Fruit fly (Drosophila melanogaster): ENCODE results near the gene CG3330.
A peak's percentile ranks its signal among the peaks of the same experiment; 100 is the strongest.

Gene CG3330

DNA sequence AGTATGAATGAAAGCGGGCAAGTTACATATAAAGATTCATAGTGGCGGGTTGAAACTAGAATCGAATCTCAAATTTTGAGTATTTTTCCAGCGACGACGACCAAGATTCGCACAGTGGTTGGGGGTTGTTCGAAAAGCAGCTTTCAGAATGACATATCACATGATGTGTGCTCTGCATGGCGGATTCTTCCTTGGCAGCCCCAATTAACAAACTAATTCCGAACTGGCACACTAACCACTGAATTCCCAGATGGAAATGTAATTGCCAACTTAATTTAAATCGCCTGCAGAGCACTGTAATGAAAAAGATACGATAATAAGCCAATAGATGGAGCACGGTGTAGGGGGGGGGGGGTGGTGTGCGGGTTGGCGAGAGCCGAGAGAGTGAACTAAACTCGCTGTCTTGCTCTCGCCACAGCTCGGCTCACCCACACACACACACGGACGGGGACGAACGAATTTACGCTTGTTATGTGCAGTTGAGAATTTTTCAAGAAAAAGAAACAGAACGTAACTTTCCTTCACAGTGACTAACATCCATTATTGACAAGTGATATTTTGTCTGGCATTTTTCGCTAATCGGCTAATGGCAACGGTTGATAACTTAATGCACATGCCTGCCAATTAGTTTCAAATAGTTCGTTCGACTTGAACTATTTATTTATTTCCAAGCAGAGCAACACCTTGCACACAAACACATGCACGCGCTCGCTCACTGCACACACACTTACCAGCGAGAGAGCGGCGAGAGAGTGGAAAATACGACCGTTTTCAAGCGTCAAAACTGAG is 49.5 kb downstream of the CG3330 start (continued):
- TF ChIP-seq CG4328 (GFP tag; optimal IDR thresholded peaks at IDR 0.05): peak; percentile 68
- TF ChIP-seq CG7987 (GFP tag; optimal IDR thresholded peaks at IDR 0.05): peak; percentile 98
- peak; percentile 97 for TF ChIP-seq HLH3B (GFP tag; IDR thresholded peaks at IDR 0.05)
- TF ChIP-seq CG11247 (GFP tag; IDR thresholded peaks at IDR 0.05): peak; percentile 94
- TF ChIP-seq Hand (GFP tag; optimal IDR thresholded peaks at IDR 0.05): peak; percentile 95
- peak; percentile 89 for TF ChIP-seq Myb (GFP tag; optimal IDR thresholded peaks at IDR 0.05)
- TF ChIP-seq psq (GFP tag; optimal IDR thresholded peaks at IDR 0.05): peak; percentile 64
- peak; percentile 70 for TF ChIP-seq kah (GFP tag; optimal IDR thresholded peaks at IDR 0.05)
- peak; percentile 78 for TF ChIP-seq CG10462 (GFP tag; optimal IDR thresholded peaks at IDR 0.05)
- peak; percentile 97 for TF ChIP-seq CG10366 (GFP tag; IDR thresholded peaks at IDR 0.05)
- TF ChIP-seq vfl (GFP tag; optimal IDR thresholded peaks at IDR 0.05): peak; percentile 94
- TF ChIP-seq yki (optimal IDR thresholded peaks at IDR 0.05): peak; percentile 54
- TF ChIP-seq bsh (GFP tag; optimal IDR thresholded peaks at IDR 0.05): peak; percentile 94 to 98
- peak; percentile 98 for TF ChIP-seq CG2120 (GFP tag; optimal IDR thresholded peaks at IDR 0.05)
- TF ChIP-seq Pdp1 (GFP tag; optimal IDR thresholded peaks at IDR 0.05): peak; percentile 89 to 96
- no peak; the same call in 1 of the 2 replicates for TF ChIP-seq dan (GFP tag; IDR thresholded peaks at IDR 0.05)
- TF ChIP-seq scrt (GFP tag; optimal IDR thresholded peaks at IDR 0.05): peak; percentile 90
- peak; percentile 71; the same call in 2 of the 3 replicates for TF ChIP-seq z (GFP tag; IDR thresholded peaks at IDR 0.05)
- TF ChIP-seq Dad (GFP tag; optimal IDR thresholded peaks at IDR 0.05): peak; percentile 93
- TF ChIP-seq NFAT (GFP tag; IDR thresholded peaks at IDR 0.05): peak; percentile 97
- peak; percentile 82 for TF ChIP-seq TFAM (GFP tag; optimal IDR thresholded peaks at IDR 0.05)
- peak; percentile 94 for TF ChIP-seq jigr1 (GFP tag; IDR thresholded peaks at IDR 0.05)
- peak; percentile 77 for TF ChIP-seq Spps (tag; optimal IDR thresholded peaks at IDR 0.05)
- TF ChIP-seq ranshi (GFP tag; IDR thresholded peaks at IDR 0.05): peak; percentile 98
- peak; percentile 93 for TF ChIP-seq CG9215 (GFP tag; IDR thresholded peaks at IDR 0.05)
- TF ChIP-seq CG6654 (GFP tag; optimal IDR thresholded peaks at IDR 0.05): peak; percentile 86
- peak; percentile 97 for TF ChIP-seq CG17328 (GFP tag; IDR thresholded peaks at IDR 0.05)
- TF ChIP-seq repo (GFP tag; optimal IDR thresholded peaks at IDR 0.05): peak; percentile 93
- TF ChIP-seq so (GFP tag; IDR thresholded peaks at IDR 0.05): peak; percentile 96
- TF ChIP-seq wdn (GFP tag; IDR thresholded peaks at IDR 0.05): peak; percentile 97
- peak; percentile 97 for TF ChIP-seq CG12219 (GFP tag; optimal IDR thresholded peaks at IDR 0.05)
- peak; percentile 92 for TF ChIP-seq CG43689 (GFP tag; IDR thresholded peaks at IDR 0.05)
- peak; percentile 98 for TF ChIP-seq CG1603 (tag; optimal IDR thresholded peaks at IDR 0.05)
- TF ChIP-seq Blimp-1 (GFP tag; optimal IDR thresholded peaks at IDR 0.05): peak; percentile 92
- peak in 1 of 2 experiments; percentile 70 for TF ChIP-seq Hr78 (GFP tag; optimal IDR thresholded peaks at IDR 0.05)
- TF ChIP-seq Bteb2 (GFP tag; optimal IDR thresholded peaks at IDR 0.05): peak; percentile 91
- peak; percentile 86 for TF ChIP-seq wek (GFP tag; optimal IDR thresholded peaks at IDR 0.05)
- peak; percentile 92 for TF ChIP-seq btn (GFP tag; optimal IDR thresholded peaks at IDR 0.05)
- peak; percentile 97 for TF ChIP-seq H15 (GFP tag; IDR thresholded peaks at IDR 0.05)
- TF ChIP-seq BEAF-32 (GFP tag; optimal IDR thresholded peaks at IDR 0.05): peak; percentile 27
- TF ChIP-seq dmrt11E (tag; optimal IDR thresholded peaks at IDR 0.05): peak; percentile 88
- peak; percentile 98 for TF ChIP-seq lilli (GFP tag; optimal IDR thresholded peaks at IDR 0.05)
- TF ChIP-seq bcd (GFP tag; optimal IDR thresholded peaks at IDR 0.05): peak; percentile 96
- TF ChIP-seq CG15269 (tag; optimal IDR thresholded peaks at IDR 0.05): peak; percentile 97
- peak; percentile 98 for TF ChIP-seq Drgx (GFP tag; IDR thresholded peaks at IDR 0.05)
- peak; percentile 96 for TF ChIP-seq ase (GFP tag; IDR thresholded peaks at IDR 0.05)
- peak; percentile 95 for TF ChIP-seq BtbVII (GFP tag; optimal IDR thresholded peaks at IDR 0.05)
- peak; percentile 81 for TF ChIP-seq cato (GFP tag; optimal IDR thresholded peaks at IDR 0.05; ENCODE audit: borderline replicate concordance)
- TF ChIP-seq dm (GFP tag; optimal IDR thresholded peaks at IDR 0.05): peak; percentile 88

Measured in whole organism, embryonic.